Fruit fly (Drosophila melanogaster) whole organism, prepupa: ENCODE data around the gene CG16965.

Experiments used
- CG10631 ChIP-seq: fragments of 200-800 bp; sonication (Bioruptor generic); optimal IDR thresholded peaks from 2 replicates; lab custom pipeline; 2016; ENCODE audit warnings: missing biosample characterization, missing genetic modification characterization
- CG10669 ChIP-seq: fragments of 200-800 bp; sonication (Bioruptor generic); optimal IDR thresholded peaks from 3 replicates; lab custom pipeline; 2018; ENCODE audit warnings: missing biosample characterization, mild to moderate bottlenecking, missing genetic modification characterization, moderate library complexity
- CG11762 ChIP-seq: fragments of 200-800 bp; sonication (Bioruptor generic); optimal IDR thresholded peaks from 3 replicates; lab custom pipeline; 2016; ENCODE audit warnings: missing biosample characterization, missing genetic modification characterization; ENCODE audit not compliant: insufficient read depth
- CG11902 ChIP-seq: fragments of 200-800 bp; sonication (Bioruptor generic); optimal IDR thresholded peaks from 3 replicates; lab custom pipeline; 2016; ENCODE audit warnings: missing biosample characterization, missing genetic modification characterization
- CG15336 ChIP-seq: fragments of 200-800 bp; sonication (Bioruptor generic); IDR thresholded peaks from 2 replicates; pipeline ENCODE4 v1.3.6; 2022; ENCODE audit warnings: missing biosample characterization, missing genetic modification characterization
- CG1621 ChIP-seq: fragments of 200-800 bp; sonication (Bioruptor generic); optimal IDR thresholded peaks from 3 replicates; lab custom pipeline; 2018; ENCODE audit warnings: missing biosample characterization, mild to moderate bottlenecking, missing genetic modification characterization
- CG3032 ChIP-seq: fragments of 200-800 bp; optimal IDR thresholded peaks from 2 replicates; lab custom pipeline; 2019; ENCODE audit warnings: missing biosample characterization, mild to moderate bottlenecking, missing genetic modification characterization, moderate library complexity
- CG31627 ChIP-seq: fragments of 200-800 bp; sonication (Bioruptor generic); optimal IDR thresholded peaks from 3 replicates; lab custom pipeline; 2016; ENCODE audit warnings: missing biosample characterization, missing genetic modification characterization
- CG34406 ChIP-seq: fragments of 200-800 bp; sonication (Bioruptor generic); optimal IDR thresholded peaks from 3 replicates; lab custom pipeline; 2016; ENCODE audit warnings: missing biosample characterization, missing genetic modification characterization
- CG3919 ChIP-seq: fragments of 200-800 bp; sonication (Bioruptor generic); optimal IDR thresholded peaks from 3 replicates; lab custom pipeline; 2016; ENCODE audit warnings: missing biosample characterization, missing genetic modification characterization
- CG6163 ChIP-seq: fragments of 200-800 bp; sonication (Bioruptor generic); IDR thresholded peaks from 3 replicates; pipeline ENCODE4 v1.3.6; 2022; ENCODE audit warnings: missing biosample characterization, missing genetic modification characterization
- CG6276 ChIP-seq: fragments of 200-800 bp; sonication (Bioruptor generic); optimal IDR thresholded peaks from 2 replicates; lab custom pipeline; 2017; ENCODE audit warnings: missing biosample characterization, mild to moderate bottlenecking, missing genetic modification characterization
- CG6792 ChIP-seq: fragments of 200-800 bp; sonication (Bioruptor generic); optimal IDR thresholded peaks from 3 replicates; lab custom pipeline; 2016; ENCODE audit warnings: missing biosample characterization, missing genetic modification characterization
- CG6854 ChIP-seq: fragments of 200-800 bp; sonication (Bioruptor generic); optimal IDR thresholded peaks from 2 replicates; lab custom pipeline; 2017; ENCODE audit warnings: missing biosample characterization, mild to moderate bottlenecking, missing genetic modification characterization
- CG8319 ChIP-seq: fragments of 200-800 bp; sonication (Bioruptor generic); optimal IDR thresholded peaks from 3 replicates; lab custom pipeline; 2016; ENCODE audit warnings: missing biosample characterization, missing genetic modification characterization
- CG8632 ChIP-seq: fragments of 200-800 bp; sonication (Bioruptor generic); optimal IDR thresholded peaks from 3 replicates; lab custom pipeline; 2016; ENCODE audit warnings: missing biosample characterization, missing genetic modification characterization
- CG9139 ChIP-seq: fragments of 200-800 bp; sonication (Bioruptor generic); optimal IDR thresholded peaks from 3 replicates; lab custom pipeline; 2017; ENCODE audit warnings: missing biosample characterization, mild to moderate bottlenecking, missing genetic modification characterization
- Eip75B ChIP-seq: fragments of 200-800 bp; sonication (Bioruptor generic); optimal IDR thresholded peaks from 3 replicates; lab custom pipeline; 2016; ENCODE audit warnings: missing biosample characterization, missing genetic modification characterization
- Eip78C ChIP-seq: fragments of 200-800 bp; sonication (Bioruptor generic); peaks from one replicate; lab custom pipeline; 2016; ENCODE audit warnings: missing biosample characterization, missing genetic modification characterization
- Eip93F ChIP-seq: fragments of 200-800 bp; sonication (Bioruptor generic); optimal IDR thresholded peaks from 2 replicates; lab custom pipeline; 2016; ENCODE audit warnings: missing biosample characterization, mild to moderate bottlenecking, missing genetic modification characterization
- Ets21C ChIP-seq: fragments of 200-800 bp; sonication (Bioruptor generic); optimal IDR thresholded peaks from 3 replicates; lab custom pipeline; 2016; ENCODE audit warnings: missing biosample characterization, missing genetic modification characterization
- Ets96B ChIP-seq: fragments of 200-800 bp; optimal IDR thresholded peaks from 2 replicates; lab custom pipeline; 2019; ENCODE audit warnings: missing biosample characterization, mild to moderate bottlenecking, missing genetic modification characterization, moderate library complexity
- Gug ChIP-seq: fragments of 200-800 bp; sonication (Bioruptor generic); IDR thresholded peaks from 2 replicates; pipeline ENCODE4 v1.3.6; 2022; ENCODE audit warnings: missing biosample characterization, missing genetic modification characterization
- Hr38 ChIP-seq: sonication (Bioruptor generic); optimal IDR thresholded peaks from 2 replicates; lab custom pipeline; 2016; ENCODE audit warnings: missing biosample characterization, missing genetic modification characterization
- Hr39 ChIP-seq: fragments of 200-800 bp; sonication (Bioruptor generic); optimal IDR thresholded peaks from 2 replicates; lab custom pipeline; 2016; ENCODE audit warnings: missing biosample characterization, missing genetic modification characterization
- Hr4 ChIP-seq: fragments of 200-800 bp; sonication (Bioruptor generic); optimal IDR thresholded peaks from 3 replicates; lab custom pipeline; 2016; ENCODE audit warnings: missing biosample characterization, missing genetic modification characterization
- Lpt ChIP-seq: fragments of 200-800 bp; sonication (Bioruptor generic); optimal IDR thresholded peaks from 3 replicates; lab custom pipeline; 2016; ENCODE audit warnings: missing biosample characterization, missing genetic modification characterization
- Met ChIP-seq: fragments of 200-800 bp; sonication (Bioruptor generic); optimal IDR thresholded peaks from 3 replicates; lab custom pipeline; 2016; ENCODE audit warnings: missing biosample characterization, missing genetic modification characterization
- OdsH ChIP-seq: fragments of 200-800 bp; sonication (Bioruptor generic); optimal IDR thresholded peaks from 3 replicates; lab custom pipeline; 2016; ENCODE audit warnings: missing biosample characterization, missing genetic modification characterization
- Smox ChIP-seq: fragments of 200-800 bp; sonication (Bioruptor generic); optimal IDR thresholded peaks from 3 replicates; lab custom pipeline; 2016; ENCODE audit warnings: missing biosample characterization, missing genetic modification characterization
- Sox102F ChIP-seq: fragments of 200-800 bp; sonication (Bioruptor generic); optimal IDR thresholded peaks from 2 replicates; lab custom pipeline; 2016; ENCODE audit warnings: missing biosample characterization, mild to moderate bottlenecking, missing genetic modification characterization
- Sox14 ChIP-seq: fragments of 200-800 bp; sonication (Bioruptor generic); optimal IDR thresholded peaks from 3 replicates; lab custom pipeline; 2016; ENCODE audit warnings: missing biosample characterization, missing genetic modification characterization
- Sox15 ChIP-seq: fragments of 200-800 bp; sonication (Bioruptor generic); optimal IDR thresholded peaks from 3 replicates; lab custom pipeline; 2016; ENCODE audit warnings: missing biosample characterization, missing genetic modification characterization
- achi ChIP-seq: fragments of 200-800 bp; sonication (Bioruptor generic); optimal IDR thresholded peaks from 3 replicates; lab custom pipeline; 2016; ENCODE audit warnings: missing biosample characterization, missing genetic modification characterization
- acj6 ChIP-seq: fragments of 200-800 bp; sonication (Bioruptor generic); optimal IDR thresholded peaks from 3 replicates; lab custom pipeline; 2016; ENCODE audit warnings: missing biosample characterization, missing genetic modification characterization
- cyc ChIP-seq: fragments of 200-800 bp; sonication (Bioruptor generic); optimal IDR thresholded peaks from 3 replicates; lab custom pipeline; 2016; ENCODE audit warnings: missing biosample characterization, missing genetic modification characterization
- dac ChIP-seq: fragments of 200-800 bp; sonication (Bioruptor generic); optimal IDR thresholded peaks from 2 replicates; lab custom pipeline; 2017; ENCODE audit warnings: missing biosample characterization, mild to moderate bottlenecking, missing genetic modification characterization
- dsx ChIP-seq: fragments of 200-800 bp; optimal IDR thresholded peaks from 3 replicates; lab custom pipeline; 2019; ENCODE audit warnings: missing biosample characterization, mild to moderate bottlenecking, missing genetic modification characterization, moderate library complexity; ENCODE audit not compliant: poor library complexity, severe bottlenecking
- eg ChIP-seq: fragments of 200-800 bp; sonication (Bioruptor generic); IDR thresholded peaks from 3 replicates; pipeline ENCODE4 v1.3.6; 2022; ENCODE audit warnings: missing biosample characterization, missing genetic modification characterization
- fd59A ChIP-seq: fragments of 200-800 bp; sonication (Bioruptor generic); optimal IDR thresholded peaks from 2 replicates; lab custom pipeline; 2017; ENCODE audit warnings: missing biosample characterization, mild to moderate bottlenecking, missing genetic modification characterization, missing genetic modification reagents
- fd85E ChIP-seq: fragments of 200-800 bp; sonication (Bioruptor generic); optimal IDR thresholded peaks from 3 replicates; lab custom pipeline; 2016; ENCODE audit warnings: missing biosample characterization, missing genetic modification characterization
- fkh ChIP-seq: fragments of 200-800 bp; sonication (Bioruptor generic); optimal IDR thresholded peaks from 3 replicates; lab custom pipeline; 2017; ENCODE audit warnings: missing biosample characterization, mild to moderate bottlenecking, missing genetic modification characterization, moderate library complexity
- net ChIP-seq: fragments of 200-800 bp; sonication (Bioruptor generic); optimal IDR thresholded peaks from 3 replicates; lab custom pipeline; 2016; ENCODE audit warnings: missing biosample characterization, missing genetic modification characterization
- ss ChIP-seq, 2 experiments: fragments of 200-800 bp; sonication (Bioruptor generic); optimal IDR thresholded peaks; 2 replicates in 1 of 2; 3 replicates in 1 of 2; lab custom pipeline; 2017 to 2018; ENCODE audit warnings: mild to moderate bottlenecking in 2 of 2, missing biosample characterization in 2 of 2, missing genetic modification characterization in 2 of 2, moderate library complexity in 1 of 2
- topi ChIP-seq: fragments of 200-800 bp; sonication (Bioruptor generic); optimal IDR thresholded peaks from 3 replicates; lab custom pipeline; 2016; ENCODE audit warnings: missing biosample characterization, missing genetic modification characterization
- vri ChIP-seq: fragments of 200-800 bp; sonication (Bioruptor generic); optimal IDR thresholded peaks from 3 replicates; lab custom pipeline; 2016; ENCODE audit warnings: missing biosample characterization, mild to moderate bottlenecking, missing genetic modification characterization

CG16965 gene

DNA sequence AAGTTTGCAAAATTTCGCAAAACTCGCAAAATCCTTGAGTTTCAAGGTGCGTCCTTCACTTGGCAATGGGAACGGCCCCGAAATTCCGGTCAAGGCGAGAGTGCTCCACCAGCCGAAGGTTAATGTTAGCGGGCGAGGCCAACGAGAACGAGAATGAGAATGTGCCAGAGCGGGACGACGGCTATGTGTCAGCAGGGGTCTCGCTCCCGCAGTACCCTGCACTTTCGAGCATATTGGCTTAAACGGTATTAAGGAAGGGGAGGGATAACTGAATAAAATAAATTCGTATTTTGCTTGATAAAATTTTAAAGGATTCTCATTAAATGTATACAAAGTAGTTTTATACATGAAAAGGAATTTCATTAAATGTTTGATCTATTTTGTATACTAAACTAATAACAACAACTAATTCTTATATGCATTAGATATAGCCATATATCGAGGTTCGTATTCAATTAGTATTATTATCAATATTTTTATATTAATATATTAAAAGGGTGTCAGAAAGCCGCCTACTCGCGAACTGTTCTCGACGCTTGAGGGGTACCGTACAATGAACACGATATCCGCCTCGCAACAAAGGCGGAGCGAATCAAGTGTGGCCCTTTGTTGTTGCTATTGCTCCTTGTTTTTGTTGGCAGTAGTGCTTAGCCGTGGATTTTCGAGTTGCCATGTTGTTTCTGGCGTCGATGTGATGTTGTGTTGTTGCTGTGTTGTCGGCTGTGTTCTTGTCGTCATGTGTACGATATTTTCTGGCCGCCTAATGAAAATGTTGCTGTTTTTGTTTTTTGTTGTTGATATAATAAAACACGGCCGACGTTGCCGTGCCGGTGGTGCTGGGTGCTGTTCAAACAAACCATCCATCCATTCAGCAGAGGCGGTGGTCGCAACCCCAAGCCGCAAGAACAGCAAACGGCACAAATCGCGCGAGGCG lies 25.3 kb downstream of the CG16965 start (continued):
- TF ChIP-seq fd59A (GFP tag; lab: Kevin White, UChicago) (peak; percentile 81), Hr4 (GFP tag; lab: Kevin White, UChicago) (peak; percentile 69), CG11902 (GFP tag; lab: Kevin White, UChicago) (peak; percentile 87), fd85E (GFP tag; lab: Kevin White, UChicago) (peak; percentile 14), CG15336 (GFP tag; lab: Robert Waterston, UW) (no peak), Ets96B (tag; lab: Kevin White, UChicago) (peak; percentile 95), CG10669 (GFP tag; lab: Kevin White, UChicago) (peak; percentile 86), CG8632 (GFP tag; lab: Kevin White, UChicago) (peak; percentile 92), topi (GFP tag; lab: Kevin White, UChicago) (peak; percentile 79), CG3032 (tag; lab: Kevin White, UChicago) (peak; percentile 95)

DNA sequence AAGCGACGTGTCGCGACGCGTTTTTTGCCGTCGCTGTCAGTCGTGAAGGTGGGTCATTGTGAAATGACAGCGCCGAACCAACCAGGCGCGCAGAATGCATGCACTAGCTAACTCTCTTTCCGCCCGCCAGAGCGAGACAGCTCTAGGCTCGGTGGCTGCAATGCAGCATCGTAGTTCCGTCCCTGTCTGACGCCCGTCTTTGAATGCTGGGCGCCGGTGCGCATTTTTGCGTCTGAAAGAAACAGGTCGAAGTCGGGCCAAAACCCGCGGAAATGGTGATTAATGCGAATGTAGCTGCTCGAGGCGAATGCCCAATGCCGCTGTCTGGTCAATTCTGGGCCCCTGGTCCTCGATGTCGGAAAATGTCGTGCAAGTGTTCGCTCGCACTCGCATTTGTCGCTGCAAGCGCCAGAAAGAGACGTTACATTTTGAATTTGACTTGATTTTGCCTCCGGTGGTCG lies 26.0 kb downstream of the CG16965 start:
- TF ChIP-seq fd59A (GFP tag; lab: Kevin White, UChicago) = peak; percentile 27
- TF ChIP-seq CG10669 (GFP tag; lab: Kevin White, UChicago) = peak; percentile 66
- no peak for TF ChIP-seq Gug (GFP tag; lab: Robert Waterston, UW)
- TF ChIP-seq cyc (GFP tag; lab: Kevin White, UChicago) = peak; percentile 35
- peak; percentile 23 for TF ChIP-seq CG31627 (GFP tag; lab: Kevin White, UChicago)
- peak; percentile 24 for TF ChIP-seq OdsH (GFP tag; lab: Kevin White, UChicago)
- TF ChIP-seq CG8632 (GFP tag; lab: Kevin White, UChicago) = peak; percentile 7
- peak; percentile 68 for TF ChIP-seq Sox102F (GFP tag; lab: Kevin White, UChicago)
- TF ChIP-seq eg (GFP tag; lab: Robert Waterston, UW) = no peak
- TF ChIP-seq Ets21C (GFP tag; lab: Kevin White, UChicago) = peak; percentile 18
- TF ChIP-seq Met (GFP tag; lab: Kevin White, UChicago) = peak; percentile 57
- TF ChIP-seq CG6792 (GFP tag; lab: Kevin White, UChicago) = peak; percentile 7
- TF ChIP-seq fd85E (GFP tag; lab: Kevin White, UChicago) = peak; percentile 78
- TF ChIP-seq CG1621 (tag; lab: Kevin White, UChicago) = peak; percentile 80
- no peak for TF ChIP-seq CG11762
- TF ChIP-seq fkh = peak; percentile 80
- TF ChIP-seq Sox15 (GFP tag; lab: Kevin White, UChicago) = no peak
- TF ChIP-seq achi (GFP tag; lab: Kevin White, UChicago) = peak; percentile 43
- peak; percentile 75 for TF ChIP-seq net (GFP tag; lab: Kevin White, UChicago)
- peak; percentile 31 for TF ChIP-seq CG34406 (GFP tag; lab: Kevin White, UChicago)
- TF ChIP-seq CG15336 (GFP tag; lab: Robert Waterston, UW) = no peak
- TF ChIP-seq acj6 = peak; percentile 17
- TF ChIP-seq dsx (GFP tag; lab: Kevin White, UChicago) = peak; percentile 100
- TF ChIP-seq Hr38 = no peak
- TF ChIP-seq topi (GFP tag; lab: Kevin White, UChicago) = peak; percentile 76
- no peak for TF ChIP-seq Hr39 (GFP tag; lab: Kevin White, UChicago)
- TF ChIP-seq Lpt = peak; percentile 91
- TF ChIP-seq CG10631 (GFP tag; lab: Kevin White, UChicago) = no peak
- TF ChIP-seq CG3919 (GFP tag; lab: Kevin White, UChicago) = peak; percentile 66
- TF ChIP-seq CG6163 (GFP tag; lab: Robert Waterston, UW) = no peak
- no peak for TF ChIP-seq Eip93F
- TF ChIP-seq Sox14 (GFP tag; lab: Kevin White, UChicago) = peak; percentile 80
- TF ChIP-seq CG11902 (GFP tag; lab: Kevin White, UChicago) = no peak
- peak; percentile 60 for TF ChIP-seq CG8319
- TF ChIP-seq Smox (GFP tag; lab: Kevin White, UChicago) = peak; percentile 66
- peak; percentile 86 for TF ChIP-seq ss (GFP tag; optimal IDR thresholded peaks at IDR 0.05; lab: Kevin White, UChicago)
- TF ChIP-seq Eip78C = peak; percentile 91
- peak; percentile 61 for TF ChIP-seq Ets96B (tag; lab: Kevin White, UChicago)
- peak; percentile 78 for TF ChIP-seq CG6276 (GFP tag; lab: Kevin White, UChicago)
- peak; percentile 42 for TF ChIP-seq dac (GFP tag; lab: Kevin White, UChicago)
- peak; percentile 66 for TF ChIP-seq CG3032 (tag; lab: Kevin White, UChicago)
- TF ChIP-seq vri (GFP tag; lab: Kevin White, UChicago) = no peak
- peak; percentile 70 for TF ChIP-seq CG9139 (GFP tag; lab: Kevin White, UChicago)
- peak; percentile 90 for TF ChIP-seq CG6854 (GFP tag; lab: Kevin White, UChicago)
- peak; percentile 74 for TF ChIP-seq Eip75B
